Worm (Caenorhabditis elegans) whole organism, L2 larva: Measurements from ENCODE around the gene F54B11.8.
A peak's percentile ranks its signal among the peaks of the same experiment; 100 is the strongest.

Experiments used
- C34F6.9 ChIP-seq: fragments of 150-350 bp; optimal IDR thresholded peaks from 2 replicates; lab custom pipeline; 2014; ENCODE audit warnings: missing biosample characterization, missing genetic modification characterization
- F13H6.1 ChIP-seq: sonication (generic microtip); optimal IDR thresholded peaks from 2 replicates; lab custom pipeline; 2016; ENCODE audit warnings: missing genetic modification characterization, missing compliant biosample characterization
- R02D3.7 ChIP-seq: fragments of 150-350 bp; optimal IDR thresholded peaks from 2 replicates; lab custom pipeline; 2014; ENCODE audit warnings: missing biosample characterization, missing genetic modification characterization
- Y55F3AM.14 ChIP-seq: fragments of 200-800 bp; sonication (Bioruptor generic); optimal IDR thresholded peaks from 2 replicates; lab custom pipeline; 2018; ENCODE audit warnings: mild to moderate bottlenecking, missing genetic modification characterization, missing compliant biosample characterization
- ZK546.5 ChIP-seq: sonication (generic microtip); optimal IDR thresholded peaks from 2 replicates; lab custom pipeline; 2017; ENCODE audit warnings: missing biosample characterization, missing genetic modification characterization
- alr-1 ChIP-seq: fragments of 150-350 bp; optimal IDR thresholded peaks from 2 replicates; lab custom pipeline; 2014; ENCODE audit warnings: missing biosample characterization, missing genetic modification characterization
- aly-2 ChIP-seq: fragments of 150-350 bp; optimal IDR thresholded peaks from 2 replicates; lab custom pipeline; 2014; ENCODE audit warnings: missing biosample characterization, missing genetic modification characterization
- ama-1 ChIP-seq: fragments of 150-350 bp; optimal IDR thresholded peaks from 2 replicates; lab custom pipeline; 2018; ENCODE audit warnings: inconsistent platforms
- blmp-1 ChIP-seq: sonication (generic microtip); optimal IDR thresholded peaks from 2 replicates; lab custom pipeline; 2017; ENCODE audit warnings: missing genetic modification characterization, mild to moderate bottlenecking, missing compliant biosample characterization, antibody characterized with exemption, moderate library complexity; ENCODE audit not compliant: insufficient read depth
- ceh-16 ChIP-seq: fragments of 150-350 bp; optimal IDR thresholded peaks from 2 replicates; lab custom pipeline; 2014; ENCODE audit warnings: missing biosample characterization, missing genetic modification characterization
- ceh-82 ChIP-seq: fragments of 150-350 bp; optimal IDR thresholded peaks from 2 replicates; lab custom pipeline; 2014; ENCODE audit warnings: missing biosample characterization, missing genetic modification characterization
- crh-2 ChIP-seq: sonication (generic microtip); optimal IDR thresholded peaks from 2 replicates; lab custom pipeline; 2017; ENCODE audit warnings: missing biosample characterization, missing genetic modification characterization
- dmd-4 ChIP-seq: sonication (generic microtip); optimal IDR thresholded peaks from 2 replicates; lab custom pipeline; 2017; ENCODE audit warnings: missing biosample characterization, missing genetic modification characterization
- egl-27 ChIP-seq: sonication (generic microtip); optimal IDR thresholded peaks from 3 replicates; lab custom pipeline; 2017; ENCODE audit warnings: missing biosample characterization, missing genetic modification reagents, missing genetic modification characterization
- fos-1 ChIP-seq: fragments of 150-350 bp; optimal IDR thresholded peaks from 2 replicates; lab custom pipeline; 2014; ENCODE audit warnings: missing biosample characterization, missing genetic modification characterization
- gmeb-1 ChIP-seq: fragments of 150-350 bp; optimal IDR thresholded peaks from 2 replicates; lab custom pipeline; 2014; ENCODE audit warnings: missing biosample characterization, missing genetic modification characterization
- lin-11 ChIP-seq: fragments of 150-350 bp; sonication (generic microtip); optimal IDR thresholded peaks from 2 replicates; lab custom pipeline; 2014; ENCODE audit warnings: missing biosample characterization, missing genetic modification characterization, inconsistent platforms, mixed read lengths
- lin-13 ChIP-seq: fragments of 150-350 bp; optimal IDR thresholded peaks from 2 replicates; lab custom pipeline; 2014; ENCODE audit warnings: missing biosample characterization, missing genetic modification reagents, missing genetic modification characterization
- lin-39 ChIP-seq: fragments of 150-350 bp; optimal IDR thresholded peaks from 2 replicates; lab custom pipeline; 2014; ENCODE audit warnings: missing biosample characterization, missing genetic modification reagents, missing genetic modification characterization
- mab-5 ChIP-seq: fragments of 150-350 bp; optimal IDR thresholded peaks from 2 replicates; lab custom pipeline; 2014; ENCODE audit warnings: missing biosample characterization, missing genetic modification characterization
- mbf-1 ChIP-seq: sonication (generic microtip); optimal IDR thresholded peaks from 2 replicates; lab custom pipeline; 2017; ENCODE audit warnings: missing biosample characterization, missing genetic modification characterization
- mdl-1 ChIP-seq, 2 experiments: fragments of 150-350 bp in 1 of 2; sonication (generic microtip) in 1 of 2; optimal IDR thresholded peaks; 2 replicates each; lab custom pipeline; 2017; ENCODE audit warnings: missing biosample characterization in 2 of 2, missing genetic modification characterization in 2 of 2
- nhr-10 ChIP-seq: sonication (generic microtip); optimal IDR thresholded peaks from 2 replicates; lab custom pipeline; 2017; ENCODE audit warnings: missing biosample characterization, missing genetic modification characterization
- nhr-12 ChIP-seq: fragments of 150-350 bp; optimal IDR thresholded peaks from 2 replicates; lab custom pipeline; 2014; ENCODE audit warnings: missing biosample characterization, missing genetic modification characterization
- nhr-129 ChIP-seq: fragments of 150-350 bp; optimal IDR thresholded peaks from 2 replicates; lab custom pipeline; 2014; ENCODE audit warnings: missing biosample characterization, missing genetic modification characterization
- nhr-21 ChIP-seq: fragments of 150-350 bp; optimal IDR thresholded peaks from 2 replicates; lab custom pipeline; 2014; ENCODE audit warnings: missing biosample characterization, missing genetic modification characterization
- nhr-23 ChIP-seq: fragments of 150-350 bp; optimal IDR thresholded peaks from 2 replicates; lab custom pipeline; 2014; ENCODE audit warnings: missing biosample characterization, missing genetic modification reagents, missing genetic modification characterization
- nhr-237 ChIP-seq: fragments of 150-350 bp; optimal IDR thresholded peaks from 2 replicates; lab custom pipeline; 2014; ENCODE audit warnings: missing biosample characterization, missing genetic modification characterization
- nhr-25 ChIP-seq: fragments of 150-350 bp; sonication (generic microtip); optimal IDR thresholded peaks from 3 replicates; lab custom pipeline; 2014; ENCODE audit warnings: missing biosample characterization, missing genetic modification characterization
- nhr-6 ChIP-seq: fragments of 150-350 bp; optimal IDR thresholded peaks from 2 replicates; lab custom pipeline; 2014; ENCODE audit warnings: missing biosample characterization, missing genetic modification characterization
- nhr-77 ChIP-seq: fragments of 150-350 bp; optimal IDR thresholded peaks from 2 replicates; lab custom pipeline; 2014; ENCODE audit warnings: missing biosample characterization, missing genetic modification characterization
- peb-1 ChIP-seq: fragments of 150-350 bp; optimal IDR thresholded peaks from 2 replicates; lab custom pipeline; 2014; ENCODE audit warnings: missing biosample characterization, missing genetic modification characterization
- sem-4 ChIP-seq: fragments of 150-350 bp; optimal IDR thresholded peaks from 2 replicates; lab custom pipeline; 2014; ENCODE audit warnings: missing biosample characterization, missing genetic modification reagents, missing genetic modification characterization
- skn-1 ChIP-seq: sonication (generic microtip); optimal IDR thresholded peaks from 2 replicates; lab custom pipeline; 2017; ENCODE audit warnings: missing biosample characterization, missing genetic modification characterization
- sma-3 ChIP-seq: sonication (generic microtip); optimal IDR thresholded peaks from 2 replicates; lab custom pipeline; 2016; ENCODE audit warnings: missing genetic modification reagents, missing genetic modification characterization, missing compliant biosample characterization
- sma-9 ChIP-seq, 2 experiments: fragments of 150-350 bp in 1 of 2; sonication (generic microtip) in 1 of 2; optimal IDR thresholded peaks; 2 replicates each; lab custom pipeline; 2014 to 2016; ENCODE audit warnings: missing genetic modification characterization in 2 of 2, mild to moderate bottlenecking in 1 of 2, missing biosample characterization in 1 of 2, missing compliant biosample characterization in 1 of 2, missing genetic modification reagents in 1 of 2, moderate library complexity in 1 of 2
- snpc-4 ChIP-seq: fragments of 150-350 bp; optimal IDR thresholded peaks from 2 replicates; lab custom pipeline; 2014; ENCODE audit warnings: missing biosample characterization, missing genetic modification characterization
- unc-39 ChIP-seq: fragments of 150-350 bp; optimal IDR thresholded peaks from 2 replicates; lab custom pipeline; 2014; ENCODE audit warnings: missing biosample characterization, missing genetic modification characterization
- unc-55 ChIP-seq: fragments of 150-350 bp; sonication (generic microtip); optimal IDR thresholded peaks from 3 replicates; lab custom pipeline; 2014; ENCODE audit warnings: missing biosample characterization, missing genetic modification reagents, missing genetic modification characterization
- unc-62 ChIP-seq: fragments of 150-350 bp; optimal IDR thresholded peaks from 2 replicates; lab custom pipeline; 2014; ENCODE audit warnings: missing biosample characterization, missing genetic modification reagents, missing genetic modification characterization
- zag-1 ChIP-seq: fragments of 150-350 bp; optimal IDR thresholded peaks from 2 replicates; lab custom pipeline; 2014; ENCODE audit warnings: missing biosample characterization, missing genetic modification characterization
- ztf-1 ChIP-seq: fragments of 200-800 bp; sonication (Bioruptor generic); conservative IDR thresholded peaks from 2 replicates; pipeline ENCODE4 v1.3.6; 2022; ENCODE audit warnings: missing genetic modification characterization, missing compliant biosample characterization
- ztf-11 ChIP-seq: sonication (generic microtip); optimal IDR thresholded peaks from 2 replicates; lab custom pipeline; 2017; ENCODE audit warnings: missing biosample characterization, missing genetic modification characterization
- ztf-4 ChIP-seq: fragments of 150-350 bp; optimal IDR thresholded peaks from 2 replicates; lab custom pipeline; 2014; ENCODE audit warnings: missing biosample characterization, missing genetic modification characterization

Gene F54B11.8

DNA sequence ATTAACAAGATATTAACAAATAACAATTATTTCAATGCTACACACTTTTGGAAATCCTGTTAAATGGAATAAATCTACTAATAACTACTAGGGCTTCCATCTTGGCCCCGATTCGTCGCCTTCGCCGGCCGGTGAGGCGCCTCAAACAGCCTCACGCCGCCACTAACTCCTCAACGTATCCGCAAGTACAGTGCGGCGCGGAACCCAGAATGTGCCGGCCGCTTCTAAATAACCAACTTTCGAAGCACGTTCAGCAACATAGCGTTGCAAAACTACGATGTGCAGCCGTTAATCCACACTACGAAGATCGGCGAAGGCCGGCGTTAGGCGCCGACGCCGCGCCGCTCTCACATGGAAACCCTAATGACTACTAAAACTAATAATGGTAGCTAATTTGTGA is 2.1 kb upstream of the F54B11.8 start:
- TF ChIP-seq snpc-4 (peak; percentile 26), mdl-1 (tag; optimal IDR thresholded peaks at IDR 0.05; lab: Kevin White, UChicago) (no peak)

ce11 chrX:13604946-13605617 is 1.4 kb upstream of the F54B11.8 start, which contains the start of gene F54B11.9:
Gene F54B11.9, plus strand, starts transcription at chrX:13605567.
- no peak for TF ChIP-seq sem-4
- peak; percentile 59 for TF ChIP-seq nhr-129 (tag; lab: Kevin White, UChicago)
- TF ChIP-seq nhr-12 = no peak
- TF ChIP-seq dmd-4 (tag; lab: Kevin White, UChicago) = no peak
- TF ChIP-seq gmeb-1 (tag; lab: Kevin White, UChicago) = no peak
- TF ChIP-seq F13H6.1 (tag; lab: Kevin White, UChicago) = peak; percentile 43
- TF ChIP-seq lin-39 (tag; lab: Kevin White, UChicago) = no peak
- no peak for TF ChIP-seq R02D3.7 (tag; lab: Kevin White, UChicago)
- no peak for TF ChIP-seq nhr-10

DNA sequence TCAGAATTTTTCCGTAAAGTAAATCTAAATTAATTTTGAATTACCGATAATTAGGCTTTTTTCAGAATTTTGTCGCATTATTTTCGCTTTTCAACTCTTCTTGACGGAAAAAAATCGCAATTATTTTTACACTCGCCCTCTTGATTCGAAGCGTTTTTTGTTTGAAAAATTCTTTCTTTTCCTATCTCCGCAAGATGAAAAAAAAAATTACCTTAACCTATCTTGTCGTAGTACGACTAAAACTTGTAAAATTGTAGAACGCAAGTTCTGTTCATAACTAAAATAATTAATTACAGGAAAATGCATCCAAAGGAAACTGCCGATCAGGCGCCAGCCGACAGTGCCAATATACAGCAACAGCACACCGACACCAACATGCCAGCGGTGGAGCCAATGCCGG is 3.6 kb downstream of the F54B11.8 start, which contains the start of gene F54B11.7:
F54B11.7 (plus strand) TSS at position 301 of the 400 bp plus-strand sequence.
- TF ChIP-seq lin-11 (tag; lab: Kevin White, UChicago) = no peak
- TF ChIP-seq skn-1 (tag; lab: Kevin White, UChicago) = no peak
- no peak for TF ChIP-seq crh-2 (tag; lab: Kevin White, UChicago)
- no peak for TF ChIP-seq aly-2 (tag; lab: Kevin White, UChicago)
- TF ChIP-seq gmeb-1 (tag; lab: Kevin White, UChicago) = no peak
- TF ChIP-seq nhr-6 (tag; lab: Kevin White, UChicago) = no peak
- TF ChIP-seq C34F6.9 (tag; lab: Kevin White, UChicago) = no peak
- no peak for TF ChIP-seq nhr-77 (tag; lab: Kevin White, UChicago)
- no peak for TF ChIP-seq snpc-4
- TF ChIP-seq ama-1 = no peak
- TF ChIP-seq lin-39 (tag; lab: Kevin White, UChicago) = no peak
- TF ChIP-seq R02D3.7 (tag; lab: Kevin White, UChicago) = no peak

DNA sequence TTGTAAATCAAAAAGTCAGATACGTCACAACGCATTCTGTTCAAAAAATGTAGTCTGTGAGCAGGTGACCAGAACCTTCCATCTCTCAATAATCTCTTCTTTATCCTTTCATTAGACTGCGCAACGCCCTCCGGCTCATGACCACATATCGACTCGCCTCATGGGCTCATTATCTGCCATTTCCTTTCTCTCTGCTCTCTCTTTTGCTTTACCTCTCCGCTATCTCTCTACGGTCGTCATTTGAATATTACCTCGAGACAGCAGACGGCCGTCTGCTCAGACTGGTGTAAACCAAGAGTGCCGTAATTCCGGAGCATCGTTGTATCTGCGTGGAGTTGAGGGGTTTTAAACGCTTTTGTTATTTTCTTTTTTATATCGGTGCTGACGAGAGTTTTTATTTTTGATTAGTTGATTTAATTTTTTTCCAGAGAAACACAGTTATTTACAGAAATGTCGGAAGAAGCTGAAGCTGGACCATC is 5.7 kb downstream of the F54B11.8 start, which contains the start of gene bra-1:
bra-1 (plus strand) TSS at position 429 of the 479 bp plus-strand sequence.
- no peak for TF ChIP-seq mdl-1 (tag; optimal IDR thresholded peaks at IDR 0.05; lab: Kevin White, UChicago)
- TF ChIP-seq ceh-16 (tag; lab: Kevin White, UChicago) = no peak
- peak; percentile 86 for TF ChIP-seq lin-11 (tag; lab: Kevin White, UChicago)
- TF ChIP-seq fos-1 (tag; lab: Kevin White, UChicago) = peak; percentile 34
- no peak for TF ChIP-seq Y55F3AM.14 (GFP tag; lab: Kevin White, UChicago)
- TF ChIP-seq ZK546.5 (tag; lab: Kevin White, UChicago) = no peak
- TF ChIP-seq ceh-82 (tag; lab: Kevin White, UChicago) = no peak
- no peak for TF ChIP-seq unc-62 (GFP tag; lab: Kevin White, UChicago)
- no peak for TF ChIP-seq ztf-11 (tag; lab: Kevin White, UChicago)
- TF ChIP-seq unc-55 (GFP tag; lab: Kevin White, UChicago) = peak; percentile 44
- TF ChIP-seq dmd-4 (tag; lab: Kevin White, UChicago) = no peak
- TF ChIP-seq lin-13 (GFP tag; lab: Kevin White, UChicago) = peak; percentile 39
- TF ChIP-seq peb-1 (tag; lab: Kevin White, UChicago) = no peak
- TF ChIP-seq nhr-25 = no peak
- no peak for TF ChIP-seq nhr-6 (tag; lab: Kevin White, UChicago)
- TF ChIP-seq ztf-4 (tag; lab: Kevin White, UChicago) = peak; percentile 25
- no peak for TF ChIP-seq egl-27 (tag; lab: Kevin White, UChicago)
- TF ChIP-seq alr-1 = no peak
- TF ChIP-seq sem-4 = no peak
- no peak for TF ChIP-seq mab-5 (tag; lab: Kevin White, UChicago)
- TF ChIP-seq gmeb-1 (tag; lab: Kevin White, UChicago) = no peak
- TF ChIP-seq nhr-23 (tag; lab: Kevin White, UChicago) = no peak
- peak; percentile 39 for TF ChIP-seq nhr-21
- no peak for TF ChIP-seq sma-3 (GFP tag; lab: Kevin White, UChicago)
- no peak for TF ChIP-seq nhr-237 (tag; lab: Kevin White, UChicago)
- peak; percentile 78 for TF ChIP-seq C34F6.9 (tag; lab: Kevin White, UChicago)
- peak; percentile 82 for TF ChIP-seq nhr-129 (tag; lab: Kevin White, UChicago)
- TF ChIP-seq nhr-10 = no peak
- no peak for TF ChIP-seq ztf-1
- no peak for TF ChIP-seq mbf-1
- TF ChIP-seq F13H6.1 (tag; lab: Kevin White, UChicago) = peak; percentile 20
- no peak for TF ChIP-seq zag-1 (tag; lab: Kevin White, UChicago)
- peak; percentile 54 for TF ChIP-seq sma-9 (GFP tag; optimal IDR thresholded peaks at IDR 0.05; lab: Kevin White, UChicago)
- no peak for TF ChIP-seq sma-9 (tag; optimal IDR thresholded peaks at IDR 0.05; lab: Kevin White, UChicago)
- TF ChIP-seq crh-2 (tag; lab: Kevin White, UChicago) = peak; percentile 74
- TF ChIP-seq unc-39 (tag; lab: Kevin White, UChicago) = no peak
- TF ChIP-seq snpc-4 = no peak
- TF ChIP-seq ama-1 = no peak
- no peak for TF ChIP-seq blmp-1 (tag; lab: Kevin White, UChicago)
- no peak for TF ChIP-seq lin-39 (tag; lab: Kevin White, UChicago)
- peak; percentile 39 for TF ChIP-seq skn-1 (tag; lab: Kevin White, UChicago)
- TF ChIP-seq nhr-77 (tag; lab: Kevin White, UChicago) = no peak
